Fruit fly (Drosophila melanogaster) whole organism, embryonic: ENCODE results near the gene Nse4.

Experiments
- Aef1 ChIP-seq: fragments of 200-800 bp; sonication (Bioruptor generic); IDR thresholded peaks from 3 replicates; pipeline ENCODE4 v1.3.6; 2022; ENCODE audit warnings: missing biosample characterization, missing genetic modification characterization
- Atf6 ChIP-seq: fragments of 200-800 bp; sonication (Bioruptor generic); IDR thresholded peaks from 2 replicates; pipeline ENCODE4 v1.3.6; 2022; ENCODE audit warnings: missing biosample characterization, missing genetic modification characterization
- CG10274 ChIP-seq: fragments of 200-800 bp; sonication (Bioruptor generic); optimal IDR thresholded peaks from 3 replicates; lab custom pipeline; 2017; ENCODE audit warnings: missing biosample characterization, mild to moderate bottlenecking, missing genetic modification characterization
- CG10321 ChIP-seq: fragments of 200-800 bp; sonication (Bioruptor generic); IDR thresholded peaks from 2 replicates; pipeline ENCODE4 v1.3.6; 2022; ENCODE audit warnings: missing biosample characterization, missing genetic modification characterization
- CG11093 ChIP-seq: fragments of 200-800 bp; sonication (Bioruptor generic); IDR thresholded peaks from 3 replicates; pipeline ENCODE4 v1.3.6; 2022; ENCODE audit warnings: missing biosample characterization, missing genetic modification characterization
- CG11696 ChIP-seq: fragments of 200-800 bp; sonication (Bioruptor generic); IDR thresholded peaks from 2 replicates; pipeline ENCODE4 v1.3.6; 2022; ENCODE audit warnings: missing biosample characterization, missing genetic modification characterization
- CG12071 ChIP-seq: fragments of 200-800 bp; sonication (Bioruptor generic); optimal IDR thresholded peaks from 3 replicates; lab custom pipeline; 2018; ENCODE audit warnings: missing biosample characterization, mild to moderate bottlenecking, missing genetic modification characterization
- CG12299 ChIP-seq: fragments of 200-800 bp; sonication (Bioruptor generic); optimal IDR thresholded peaks from 2 replicates; lab custom pipeline; 2018; ENCODE audit warnings: missing biosample characterization, mild to moderate bottlenecking, missing genetic modification characterization
- CG12942 ChIP-seq: fragments of 200-800 bp; sonication (Bioruptor generic); optimal IDR thresholded peaks from 3 replicates; lab custom pipeline; 2016; ENCODE audit warnings: missing biosample characterization, missing genetic modification characterization
- CG14860 ChIP-seq: fragments of 200-800 bp; sonication (Bioruptor generic); IDR thresholded peaks from 3 replicates; pipeline ENCODE4 v1.3.6; 2022; ENCODE audit warnings: missing biosample characterization, missing genetic modification characterization; ENCODE audit not compliant: partially characterized antibody
- CG15073 ChIP-seq: fragments of 200-800 bp; sonication (Bioruptor generic); optimal IDR thresholded peaks from 2 replicates; lab custom pipeline; 2016; ENCODE audit warnings: missing biosample characterization, missing genetic modification characterization
- CG15479 ChIP-seq: fragments of 200-800 bp; sonication (Bioruptor generic); optimal IDR thresholded peaks from 3 replicates; lab custom pipeline; 2019; ENCODE audit warnings: missing biosample characterization, mild to moderate bottlenecking, missing genetic modification characterization, moderate library complexity
- CG16779 ChIP-seq: fragments of 200-800 bp; sonication (Bioruptor generic); IDR thresholded peaks from 2 replicates; pipeline ENCODE4 v1.3.6; 2022; ENCODE audit warnings: missing biosample characterization, missing genetic modification characterization
- CG1832 ChIP-seq: fragments of 200-800 bp; sonication (Bioruptor generic); optimal IDR thresholded peaks from 2 replicates; lab custom pipeline; 2017; ENCODE audit warnings: missing biosample characterization, mild to moderate bottlenecking, missing genetic modification characterization, inconsistent platforms
- CG18476 ChIP-seq: fragments of 200-800 bp; sonication (Bioruptor generic); optimal IDR thresholded peaks from 2 replicates; lab custom pipeline; 2016; ENCODE audit warnings: missing biosample characterization, mild to moderate bottlenecking, missing genetic modification characterization
- CG2120 ChIP-seq: fragments of 200-800 bp; sonication (Bioruptor generic); optimal IDR thresholded peaks from 3 replicates; lab custom pipeline; 2016; ENCODE audit warnings: missing biosample characterization, missing genetic modification characterization
- CG2678 ChIP-seq: fragments of 200-800 bp; sonication (Bioruptor generic); optimal IDR thresholded peaks from 3 replicates; lab custom pipeline; 2019; ENCODE audit warnings: missing biosample characterization, mild to moderate bottlenecking, missing genetic modification characterization, moderate library complexity
- CG30431 ChIP-seq: fragments of 200-800 bp; sonication (Bioruptor generic); optimal IDR thresholded peaks from 2 replicates; lab custom pipeline; 2017; ENCODE audit warnings: missing biosample characterization, missing genetic modification characterization
- CG3407 ChIP-seq: fragments of 200-800 bp; sonication (Bioruptor generic); optimal IDR thresholded peaks from 2 replicates; lab custom pipeline; 2018; ENCODE audit warnings: missing biosample characterization, mild to moderate bottlenecking, missing genetic modification characterization
- CG5245 ChIP-seq: fragments of 200-800 bp; sonication (Bioruptor generic); optimal IDR thresholded peaks from 3 replicates; lab custom pipeline; 2016; ENCODE audit warnings: missing biosample characterization, missing genetic modification characterization
- CG7357 ChIP-seq: fragments of 200-800 bp; sonication (Bioruptor generic); IDR thresholded peaks from 3 replicates; pipeline ENCODE4 v1.3.6; 2022; ENCODE audit warnings: missing biosample characterization, missing genetic modification characterization
- CG7556 ChIP-seq: fragments of 200-800 bp; sonication (Bioruptor generic); optimal IDR thresholded peaks from 2 replicates; lab custom pipeline; 2017; ENCODE audit warnings: missing biosample characterization, mild to moderate bottlenecking, missing genetic modification characterization
- CG7928 ChIP-seq: fragments of 200-800 bp; sonication (Bioruptor generic); optimal IDR thresholded peaks from 2 replicates; lab custom pipeline; 2017; ENCODE audit warnings: missing biosample characterization, mild to moderate bottlenecking, missing genetic modification characterization
- D ChIP-seq, 2 experiments: fragments of 200-800 bp in 1 of 2; fragments of >200 bp in 1 of 2; sonication (Bioruptor generic) in 1 of 2; optimal IDR thresholded peaks; 2 replicates in 1 of 2; 3 replicates in 1 of 2; lab custom pipeline; 2017; ENCODE audit warnings: mild to moderate bottlenecking in 1 of 2, missing biosample characterization in 1 of 2, missing genetic modification characterization in 1 of 2, missing genetic modification reagents in 1 of 2
- Dip3 ChIP-seq: fragments of 200-800 bp; sonication (Bioruptor generic); optimal IDR thresholded peaks from 3 replicates; lab custom pipeline; 2016; ENCODE audit warnings: missing biosample characterization, missing genetic modification characterization
- E2f1 ChIP-seq: fragments of 200-800 bp; sonication (Bioruptor generic); IDR thresholded peaks from 2 replicates; pipeline ENCODE4 v1.3.6; 2022; ENCODE audit warnings: missing biosample characterization, missing genetic modification characterization
- Fer3 ChIP-seq: fragments of 200-800 bp; sonication (Bioruptor generic); optimal IDR thresholded peaks from 2 replicates; lab custom pipeline; 2018; ENCODE audit warnings: missing biosample characterization, mild to moderate bottlenecking, missing genetic modification characterization, moderate library complexity
- Gug ChIP-seq: fragments of 200-800 bp; sonication (Bioruptor generic); IDR thresholded peaks from 4 replicates; pipeline ENCODE4 v1.3.6; 2022; ENCODE audit warnings: missing biosample characterization, missing genetic modification characterization
- Lpt ChIP-seq: fragments of >200 bp; optimal IDR thresholded peaks from 2 replicates; lab custom pipeline; 2018; ENCODE audit warnings: missing biosample characterization, missing genetic modification characterization
- MESR4 ChIP-seq: fragments of 200-800 bp; sonication (Bioruptor generic); optimal IDR thresholded peaks from 2 replicates; lab custom pipeline; 2018; ENCODE audit warnings: missing biosample characterization, mild to moderate bottlenecking, missing genetic modification characterization, moderate library complexity
- MTF-1 ChIP-seq: fragments of 200-800 bp; sonication (Bioruptor generic); optimal IDR thresholded peaks from 2 replicates; lab custom pipeline; 2018; ENCODE audit warnings: missing biosample characterization, mild to moderate bottlenecking, missing genetic modification characterization, borderline replicate concordance
- NFAT ChIP-seq: fragments of 200-800 bp; sonication (Bioruptor generic); IDR thresholded peaks from 2 replicates; pipeline ENCODE4 v1.3.6; 2022; ENCODE audit warnings: missing biosample characterization, missing genetic modification characterization
- Tbp ChIP-seq: fragments of >200 bp; optimal IDR thresholded peaks from 2 replicates; lab custom pipeline; 2018; ENCODE audit warnings: missing biosample characterization, missing genetic modification characterization
- ase ChIP-seq: fragments of 200-800 bp; sonication (Bioruptor generic); IDR thresholded peaks from 3 replicates; pipeline ENCODE4 v1.3.6; 2022; ENCODE audit warnings: missing biosample characterization, missing genetic modification characterization
- chm ChIP-seq: fragments of 200-800 bp; sonication (Bioruptor generic); IDR thresholded peaks from 2 replicates; pipeline ENCODE4 v1.3.6; 2022; ENCODE audit warnings: missing biosample characterization, missing genetic modification characterization
- danr ChIP-seq: fragments of 200-800 bp; sonication (Bioruptor generic); IDR thresholded peaks from 2 replicates; pipeline ENCODE4 v1.3.6; 2022; ENCODE audit warnings: missing biosample characterization, missing genetic modification characterization
- esg ChIP-seq: fragments of 200-800 bp; sonication (Bioruptor generic); conservative IDR thresholded peaks from 2 replicates; pipeline ENCODE4 v1.3.6; 2022; ENCODE audit warnings: missing biosample characterization, missing genetic modification characterization
- gt ChIP-seq: fragments of 200-800 bp; sonication (Bioruptor generic); IDR thresholded peaks from 2 replicates; pipeline ENCODE4 v1.3.6; 2022; ENCODE audit warnings: missing biosample characterization, missing genetic modification characterization
- hth ChIP-seq: fragments of >200 bp; optimal IDR thresholded peaks from 2 replicates; lab custom pipeline; 2017; ENCODE audit warnings: inconsistent platforms
- lola ChIP-seq, 3 experiments: fragments of >200 bp in 2 of 3; fragments of 200-800 bp in 1 of 3; sonication (Bioruptor generic) in 1 of 3; optimal IDR thresholded peaks; 2 replicates each; lab custom pipeline; 2017 to 2019; ENCODE audit warnings: missing biosample characterization in 3 of 3, missing genetic modification characterization in 3 of 3, mild to moderate bottlenecking in 1 of 3, moderate library complexity in 1 of 3
- mam ChIP-seq: fragments of 200-800 bp; sonication (Bioruptor generic); optimal IDR thresholded peaks from 3 replicates; lab custom pipeline; 2016; ENCODE audit warnings: missing biosample characterization, missing genetic modification characterization
- nerfin-1 ChIP-seq: fragments of 200-800 bp; sonication (Bioruptor generic); optimal IDR thresholded peaks from 3 replicates; lab custom pipeline; 2019; ENCODE audit warnings: missing biosample characterization, mild to moderate bottlenecking, missing genetic modification characterization, moderate library complexity
- pita ChIP-seq: fragments of 200-800 bp; sonication (Bioruptor generic); optimal IDR thresholded peaks from 2 replicates; lab custom pipeline; 2017; ENCODE audit warnings: missing biosample characterization, mild to moderate bottlenecking, missing genetic modification characterization
- psq ChIP-seq: fragments of 200-800 bp; sonication (Bioruptor generic); optimal IDR thresholded peaks from 2 replicates; lab custom pipeline; 2017; ENCODE audit warnings: missing biosample characterization, missing genetic modification characterization
- pum ChIP-seq: fragments of 200-800 bp; sonication (Bioruptor generic); optimal IDR thresholded peaks from 2 replicates; lab custom pipeline; 2016; ENCODE audit warnings: missing biosample characterization, missing genetic modification characterization
- ranshi ChIP-seq: fragments of 200-800 bp; sonication (Bioruptor generic); IDR thresholded peaks from 2 replicates; pipeline ENCODE4 v1.3.6; 2022; ENCODE audit warnings: missing biosample characterization, missing genetic modification characterization
- row ChIP-seq: fragments of 200-800 bp; sonication (Bioruptor generic); IDR thresholded peaks from 3 replicates; pipeline ENCODE4 v1.3.6; 2022; ENCODE audit warnings: missing biosample characterization, missing genetic modification characterization
- run ChIP-seq: fragments of 200-800 bp; sonication (Bioruptor generic); optimal IDR thresholded peaks from 3 replicates; lab custom pipeline; 2018; ENCODE audit warnings: missing biosample characterization, mild to moderate bottlenecking, missing genetic modification characterization
- sqz ChIP-seq: fragments of 200-800 bp; sonication (Bioruptor generic); optimal IDR thresholded peaks from 3 replicates; lab custom pipeline; 2018; ENCODE audit warnings: missing biosample characterization, mild to moderate bottlenecking, missing genetic modification characterization
- sug ChIP-seq: fragments of 200-800 bp; optimal IDR thresholded peaks from 2 replicates; lab custom pipeline; 2019; ENCODE audit warnings: missing biosample characterization, mild to moderate bottlenecking, missing genetic modification characterization, moderate library complexity
- zfh1 ChIP-seq: fragments of 200-800 bp; sonication (Bioruptor generic); IDR thresholded peaks from 3 replicates; pipeline ENCODE4 v1.3.6; 2022; ENCODE audit warnings: missing biosample characterization, missing genetic modification characterization

Gene Nse4

DNA sequence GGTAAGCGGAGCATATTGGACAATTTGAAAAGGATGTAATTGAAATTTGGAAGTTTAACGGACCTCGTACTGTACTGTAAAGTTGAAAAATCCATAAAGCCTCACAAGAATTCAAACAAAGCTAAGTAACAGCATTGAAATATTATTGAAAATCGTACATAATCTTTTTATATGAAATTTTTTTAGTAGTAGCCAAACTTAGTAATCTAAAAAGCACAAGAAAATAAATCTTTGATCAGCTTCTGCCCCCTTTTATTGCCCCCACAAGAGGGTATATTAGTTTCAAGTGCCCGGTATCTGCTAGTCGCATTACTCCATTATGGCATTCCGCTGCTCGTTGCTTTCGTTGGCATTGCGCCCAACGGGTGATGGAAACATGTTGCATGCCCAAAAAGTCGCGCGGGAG is 27.6 kb downstream of the Nse4 start (continued):
- no peak for TF ChIP-seq Tbp (GFP tag; lab: Kevin White, UChicago)
- TF ChIP-seq CG1832 (GFP tag; lab: Kevin White, UChicago): no peak
- no peak for TF ChIP-seq CG15073
- no peak for TF ChIP-seq CG15479 (GFP tag; lab: Kevin White, UChicago)
- peak; percentile 75; the same call in 2 of the 3 replicates for TF ChIP-seq row (GFP tag; lab: Robert Waterston, UW)
- no peak for TF ChIP-seq CG11696
- no peak for TF ChIP-seq Lpt (GFP tag; lab: Kevin White, UChicago)
- TF ChIP-seq CG10321 (GFP tag; lab: Robert Waterston, UW): no peak
- peak; percentile 62 for TF ChIP-seq CG5245 (GFP tag; lab: Kevin White, UChicago)
- TF ChIP-seq chm: no peak
- TF ChIP-seq CG3407: peak; percentile 33
- TF ChIP-seq psq (GFP tag; lab: Kevin White, UChicago): peak; percentile 10
- TF ChIP-seq Aef1 (GFP tag; lab: Robert Waterston, UW): no peak
- TF ChIP-seq Atf6 (GFP tag; lab: Robert Waterston, UW): peak; percentile 20; the same call in 1 of the 2 replicates
- no peak for TF ChIP-seq gt (GFP tag; lab: Robert Waterston, UW)
- TF ChIP-seq CG2120 (GFP tag; lab: Kevin White, UChicago): peak; percentile 27
- TF ChIP-seq MTF-1 (GFP tag; lab: Kevin White, UChicago): no peak
- TF ChIP-seq CG30431 (GFP tag; lab: Kevin White, UChicago): peak; percentile 35
- TF ChIP-seq CG7928 (GFP tag; lab: Kevin White, UChicago): no peak
- peak; percentile 14; the same call in 1 of the 2 replicates for TF ChIP-seq NFAT (GFP tag; lab: Robert Waterston, UW)
- peak; percentile 63; the same call in 1 of the 3 replicates for TF ChIP-seq CG11093 (GFP tag; lab: Robert Waterston, UW)
- no peak for TF ChIP-seq CG16779 (GFP tag; lab: Robert Waterston, UW)
- peak; percentile 40 for TF ChIP-seq Fer3 (tag; lab: Kevin White, UChicago)
- peak; percentile 28 for TF ChIP-seq CG10274 (GFP tag; lab: Kevin White, UChicago)
- no peak; the same call in 1 of the 2 replicates for TF ChIP-seq esg (GFP tag; lab: Robert Waterston, UW)
- peak; percentile 64; the same call in 3 of the 4 replicates for TF ChIP-seq Gug (GFP tag; lab: Robert Waterston, UW)
- no peak for TF ChIP-seq ase
- TF ChIP-seq hth: no peak
- no peak for TF ChIP-seq run
- TF ChIP-seq D (optimal IDR thresholded peaks at IDR 0.05; lab: Kevin White, UChicago): no peak
- TF ChIP-seq D (GFP tag; optimal IDR thresholded peaks at IDR 0.05; lab: Kevin White, UChicago): peak; percentile 78
- TF ChIP-seq mam (GFP tag; lab: Kevin White, UChicago): peak; percentile 44
- peak; percentile 35 for TF ChIP-seq CG12071 (GFP tag; lab: Kevin White, UChicago)
- peak; percentile 50 for TF ChIP-seq nerfin-1 (tag; lab: Kevin White, UChicago)
- peak; percentile 19 for TF ChIP-seq sqz (GFP tag; lab: Kevin White, UChicago)
- TF ChIP-seq CG12299 (tag; lab: Kevin White, UChicago): no peak
- no peak for TF ChIP-seq CG14860 (GFP tag; lab: Robert Waterston, UW)
- peak; percentile 61; the same call in 2 of the 3 replicates for TF ChIP-seq CG7357 (GFP tag; lab: Robert Waterston, UW)
- TF ChIP-seq CG18476 (GFP tag; lab: Kevin White, UChicago): peak; percentile 46
- TF ChIP-seq pum (GFP tag; lab: Kevin White, UChicago): peak; percentile 53
- TF ChIP-seq zfh1 (GFP tag; lab: Robert Waterston, UW): peak; percentile 59; the same call in 2 of the 3 replicates
- peak in 1 of 3 experiments; percentile 74 for TF ChIP-seq lola (GFP tag; optimal IDR thresholded peaks at IDR 0.05; lab: Kevin White, UChicago)
- TF ChIP-seq sug: no peak
- TF ChIP-seq ranshi: 0 out of 2 replicates have a peak, but pooled peaks have one; percentile 20
- TF ChIP-seq CG12942 (GFP tag; lab: Kevin White, UChicago): no peak
- TF ChIP-seq CG7556: peak; percentile 69
- TF ChIP-seq E2f1: peak; percentile 26; the same call in 1 of the 2 replicates
- TF ChIP-seq pita (GFP tag; lab: Kevin White, UChicago): no peak
- no peak for TF ChIP-seq Dip3 (GFP tag; lab: Kevin White, UChicago)
- TF ChIP-seq danr: no peak; the same call in 1 of the 2 replicates
- TF ChIP-seq MESR4 (GFP tag; lab: Kevin White, UChicago): no peak
- TF ChIP-seq CG2678 (tag; lab: Kevin White, UChicago): no peak
